Worm (Caenorhabditis elegans) whole organism, L1 larva: ENCODE data around the gene EGAP4.1.

Source experiments
- F16B12.6 ChIP-seq: fragments of 150-350 bp; optimal IDR thresholded peaks from 2 replicates; lab custom pipeline; 2014; ENCODE audit warnings: missing biosample characterization, missing genetic modification characterization
- Y116A8C.19 ChIP-seq: sonication (generic microtip); optimal IDR thresholded peaks from 2 replicates; lab custom pipeline; 2016; ENCODE audit warnings: missing compliant biosample characterization, missing genetic modification characterization, borderline replicate concordance
- aha-1 ChIP-seq: fragments of 150-350 bp; optimal IDR thresholded peaks from 2 replicates; lab custom pipeline; 2014; ENCODE audit warnings: missing biosample characterization, missing genetic modification characterization
- alr-1 ChIP-seq: fragments of 200-800 bp; sonication (Bioruptor generic); optimal IDR thresholded peaks from 2 replicates; lab custom pipeline; 2018; ENCODE audit warnings: borderline replicate concordance, mild to moderate bottlenecking, missing genetic modification characterization, missing compliant biosample characterization
- blmp-1 ChIP-seq: fragments of 150-350 bp; optimal IDR thresholded peaks from 2 replicates; lab custom pipeline; 2014; ENCODE audit warnings: missing biosample characterization, missing genetic modification characterization
- ceh-63 ChIP-seq: fragments of 200-800 bp; sonication (Bioruptor generic); optimal IDR thresholded peaks from 2 replicates; lab custom pipeline; 2018; ENCODE audit warnings: mild to moderate bottlenecking, missing genetic modification characterization, missing compliant biosample characterization
- ceh-8 ChIP-seq: fragments of 200-800 bp; sonication (Bioruptor generic); optimal IDR thresholded peaks from 2 replicates; lab custom pipeline; 2018; ENCODE audit warnings: mild to moderate bottlenecking, missing genetic modification characterization, moderate library complexity, missing compliant biosample characterization
- ceh-88 ChIP-seq: fragments of 200-800 bp; sonication (Bioruptor generic); IDR thresholded peaks from 2 replicates; pipeline ENCODE4 v1.3.6; 2022; ENCODE audit warnings: missing genetic modification characterization, missing compliant biosample characterization
- dpl-1 ChIP-seq, 3 experiments: fragments of 150-350 bp in 2 of 3; sonication (generic microtip) in 1 of 3; optimal IDR thresholded peaks; 2 replicates each; lab custom pipeline; 2014 to 2017; ENCODE audit warnings: missing biosample characterization in 3 of 3, missing genetic modification characterization in 3 of 3, missing genetic modification reagents in 3 of 3
- dsc-1 ChIP-seq: sonication (generic microtip); optimal IDR thresholded peaks from 2 replicates; lab custom pipeline; 2016; ENCODE audit warnings: mild to moderate bottlenecking, missing genetic modification characterization, missing compliant biosample characterization
- efl-1 ChIP-seq, 4 experiments: fragments of 150-350 bp; optimal IDR thresholded peaks in 3 of 4; peaks in 1 of 4; 1 replicate in 1 of 4; 2 replicates in 3 of 4; lab custom pipeline; 2014; ENCODE audit warnings: missing biosample characterization in 2 of 4, missing genetic modification characterization in 2 of 4, missing genetic modification reagents in 2 of 4
- egl-13 ChIP-seq: sonication (generic microtip); optimal IDR thresholded peaks from 2 replicates; lab custom pipeline; 2016; ENCODE audit warnings: missing genotype, missing genetic modification reagents, missing genetic modification characterization, missing compliant biosample characterization
- egl-27 ChIP-seq, 2 experiments: fragments of 150-350 bp in 1 of 2; sonication (generic microtip); optimal IDR thresholded peaks; 3 replicates each; lab custom pipeline; 2017 to 2018; ENCODE audit warnings: missing biosample characterization in 2 of 2, missing genetic modification characterization in 2 of 2, missing genetic modification reagents in 2 of 2
- elt-2 ChIP-seq: sonication (generic microtip); optimal IDR thresholded peaks from 2 replicates; lab custom pipeline; 2016; ENCODE audit warnings: missing genetic modification characterization, mild to moderate bottlenecking, inconsistent platforms, missing compliant biosample characterization, missing genetic modification reagents
- elt-3 ChIP-seq, 6 experiments: fragments of 150-350 bp in 1 of 6; sonication (generic microtip); optimal IDR thresholded peaks; 2 replicates each; lab custom pipeline; 2017 to 2018; ENCODE audit warnings: missing biosample characterization in 6 of 6, missing genetic modification characterization in 6 of 6, inconsistent platforms in 1 of 6
- ets-5 ChIP-seq: fragments of 200-800 bp; sonication (Bioruptor generic); IDR thresholded peaks from 2 replicates; pipeline ENCODE4 v1.3.6; 2022; ENCODE audit warnings: missing genetic modification characterization, missing compliant biosample characterization
- fkh-10 ChIP-seq: sonication (generic microtip); optimal IDR thresholded peaks from 2 replicates; lab custom pipeline; 2017; ENCODE audit warnings: missing biosample characterization, missing genetic modification reagents, missing genetic modification characterization
- hlh-17 ChIP-seq: fragments of 200-800 bp; sonication (Bioruptor generic); optimal IDR thresholded peaks from 2 replicates; lab custom pipeline; 2018; ENCODE audit warnings: missing genetic modification characterization, mild to moderate bottlenecking, missing compliant biosample characterization, moderate library complexity, borderline replicate concordance
- hlh-4 ChIP-seq: sonication (generic microtip); optimal IDR thresholded peaks from 2 replicates; lab custom pipeline; 2016; ENCODE audit warnings: mild to moderate bottlenecking, missing genetic modification characterization, missing compliant biosample characterization
- hpl-2 ChIP-seq: fragments of 150-350 bp; optimal IDR thresholded peaks from 2 replicates; lab custom pipeline; 2014; ENCODE audit warnings: missing biosample characterization, missing genetic modification reagents, missing genetic modification characterization
- lin-13 ChIP-seq: fragments of 150-350 bp; optimal IDR thresholded peaks from 2 replicates; lab custom pipeline; 2014; ENCODE audit warnings: missing biosample characterization, missing genetic modification reagents, missing genetic modification characterization
- lin-14 ChIP-seq: fragments of 200-800 bp; sonication (Bioruptor generic); optimal IDR thresholded peaks from 2 replicates; lab custom pipeline; 2018; ENCODE audit warnings: mild to moderate bottlenecking, missing genetic modification characterization, moderate library complexity, missing compliant biosample characterization
- lin-35 ChIP-seq, 2 experiments: fragments of 150-350 bp; optimal IDR thresholded peaks; 2 replicates each; lab custom pipeline; 2014; ENCODE audit warnings: missing biosample characterization in 2 of 2, missing genetic modification characterization in 2 of 2, missing genetic modification reagents in 2 of 2
- lir-3 ChIP-seq: sonication (generic microtip); optimal IDR thresholded peaks from 2 replicates; lab custom pipeline; 2016; ENCODE audit warnings: mild to moderate bottlenecking, missing genetic modification characterization, moderate library complexity, missing compliant biosample characterization; ENCODE audit not compliant: poor library complexity
- lsy-2 ChIP-seq, 2 experiments: fragments of 150-350 bp; optimal IDR thresholded peaks; 2 replicates each; lab custom pipeline; 2014; ENCODE audit warnings: missing biosample characterization in 2 of 2, missing genetic modification characterization in 2 of 2
- mdl-1 ChIP-seq, 2 experiments: fragments of 150-350 bp; optimal IDR thresholded peaks; 2 replicates each; lab custom pipeline; 2014 to 2017; ENCODE audit warnings: missing biosample characterization in 2 of 2, missing genetic modification characterization in 2 of 2, inconsistent platforms in 1 of 2
- nhr-11 ChIP-seq: fragments of 150-350 bp; optimal IDR thresholded peaks from 2 replicates; lab custom pipeline; 2014; ENCODE audit warnings: missing biosample characterization, missing genetic modification characterization
- nhr-19 ChIP-seq: fragments of 200-800 bp; sonication (Bioruptor generic); conservative IDR thresholded peaks from 2 replicates; pipeline ENCODE4 v1.3.6; 2022; ENCODE audit warnings: missing genetic modification characterization, missing compliant biosample characterization
- nhr-20 ChIP-seq: sonication (generic microtip); optimal IDR thresholded peaks from 2 replicates; lab custom pipeline; 2016; ENCODE audit warnings: mild to moderate bottlenecking, missing genetic modification characterization, missing compliant biosample characterization
- nhr-237 ChIP-seq: fragments of 150-350 bp; optimal IDR thresholded peaks from 2 replicates; lab custom pipeline; 2014; ENCODE audit warnings: missing biosample characterization, missing genetic modification characterization
- nhr-28 ChIP-seq: fragments of 150-350 bp; optimal IDR thresholded peaks from 2 replicates; lab custom pipeline; 2014; ENCODE audit warnings: missing biosample characterization, missing genetic modification characterization
- nhr-47 ChIP-seq: sonication (generic microtip); optimal IDR thresholded peaks from 2 replicates; lab custom pipeline; 2016; ENCODE audit warnings: mild to moderate bottlenecking, missing genetic modification characterization, moderate library complexity, missing compliant biosample characterization
- nhr-71 ChIP-seq: sonication (generic microtip); optimal IDR thresholded peaks from 2 replicates; lab custom pipeline; 2016; ENCODE audit warnings: mild to moderate bottlenecking, missing genetic modification characterization, moderate library complexity, missing compliant biosample characterization
- nhr-76 ChIP-seq: sonication (generic microtip); optimal IDR thresholded peaks from 2 replicates; lab custom pipeline; 2017; ENCODE audit warnings: missing biosample characterization, missing genetic modification characterization
- nhr-77 ChIP-seq: fragments of 150-350 bp; optimal IDR thresholded peaks from 2 replicates; lab custom pipeline; 2014; ENCODE audit warnings: missing biosample characterization, missing genetic modification characterization
- nhr-90 ChIP-seq: sonication (generic microtip); optimal IDR thresholded peaks from 2 replicates; lab custom pipeline; 2016; ENCODE audit warnings: mild to moderate bottlenecking, missing genetic modification characterization, missing compliant biosample characterization; ENCODE audit not compliant: poor library complexity
- pqm-1 ChIP-seq: sonication (generic microtip); optimal IDR thresholded peaks from 3 replicates; lab custom pipeline; 2017; ENCODE audit warnings: missing biosample characterization, missing genetic modification characterization
- skn-1 ChIP-seq: fragments of 150-350 bp; optimal IDR thresholded peaks from 2 replicates; lab custom pipeline; 2014; ENCODE audit warnings: missing biosample characterization, missing genetic modification characterization
- snu-23 ChIP-seq: sonication (generic microtip); optimal IDR thresholded peaks from 2 replicates; lab custom pipeline; 2016; ENCODE audit warnings: missing genetic modification characterization, missing compliant biosample characterization
- sptf-1 ChIP-seq: fragments of 150-350 bp; optimal IDR thresholded peaks from 2 replicates; lab custom pipeline; 2014; ENCODE audit warnings: missing biosample characterization, missing genetic modification characterization
- sup-37 ChIP-seq: fragments of 200-800 bp; sonication (Bioruptor generic); optimal IDR thresholded peaks from 2 replicates; lab custom pipeline; 2018; ENCODE audit warnings: mild to moderate bottlenecking, missing genetic modification characterization, missing compliant biosample characterization
- tbx-2 ChIP-seq: sonication (generic microtip); optimal IDR thresholded peaks from 2 replicates; lab custom pipeline; 2016; ENCODE audit warnings: missing genetic modification characterization, missing compliant biosample characterization
- unc-30 ChIP-seq: sonication (generic microtip); optimal IDR thresholded peaks from 2 replicates; lab custom pipeline; 2017; ENCODE audit warnings: missing biosample characterization, missing genetic modification characterization
- unc-98 ChIP-seq: fragments of 200-800 bp; sonication (Bioruptor generic); IDR thresholded peaks from 2 replicates; pipeline ENCODE4 v1.3.6; 2022; ENCODE audit warnings: missing genetic modification characterization, missing compliant biosample characterization
- xbp-1 ChIP-seq: sonication (generic microtip); optimal IDR thresholded peaks from 2 replicates; lab custom pipeline; 2016; ENCODE audit warnings: missing genetic modification characterization, missing compliant biosample characterization
- ztf-4 ChIP-seq: fragments of 150-350 bp; optimal IDR thresholded peaks from 2 replicates; lab custom pipeline; 2014; ENCODE audit warnings: missing biosample characterization, missing genetic modification characterization

The EGAP4.1 gene

DNA sequence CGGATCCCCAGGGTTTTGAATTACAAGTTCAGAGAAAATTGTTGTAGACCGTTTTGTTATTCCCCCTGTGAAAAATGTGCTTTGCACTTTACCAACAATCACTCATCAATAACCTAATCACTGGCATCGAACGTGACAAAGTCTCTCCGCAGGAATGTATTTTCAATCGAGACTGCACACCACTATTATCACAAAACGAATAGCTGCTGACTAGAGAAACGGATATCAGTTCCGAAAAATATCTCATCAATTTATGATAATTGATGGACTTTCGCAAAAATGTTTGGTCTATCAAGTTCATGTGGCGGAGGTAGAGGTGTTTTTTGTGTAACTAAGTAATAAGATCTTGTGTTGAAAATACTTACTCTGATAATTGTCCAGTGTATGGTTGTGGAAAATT lies 33.9 kb upstream of the EGAP4.1 start:
- no peak for TF ChIP-seq pqm-1 (tag; lab: Kevin White, UChicago)
- no peak for TF ChIP-seq xbp-1 (tag; lab: Kevin White, UChicago)
- no peak for TF ChIP-seq nhr-90 (tag; lab: Kevin White, UChicago)
- TF ChIP-seq blmp-1 (tag; lab: Kevin White, UChicago) = peak; percentile 5
- TF ChIP-seq lin-13 = no peak
- peak; percentile 20 for TF ChIP-seq nhr-71 (tag; lab: Kevin White, UChicago)
- no peak for TF ChIP-seq dsc-1 (tag; lab: Kevin White, UChicago)
- TF ChIP-seq alr-1 (tag; lab: Kevin White, UChicago) = no peak
- no peak for TF ChIP-seq aha-1
- TF ChIP-seq, all 84 proteins: peak for 2

DNA sequence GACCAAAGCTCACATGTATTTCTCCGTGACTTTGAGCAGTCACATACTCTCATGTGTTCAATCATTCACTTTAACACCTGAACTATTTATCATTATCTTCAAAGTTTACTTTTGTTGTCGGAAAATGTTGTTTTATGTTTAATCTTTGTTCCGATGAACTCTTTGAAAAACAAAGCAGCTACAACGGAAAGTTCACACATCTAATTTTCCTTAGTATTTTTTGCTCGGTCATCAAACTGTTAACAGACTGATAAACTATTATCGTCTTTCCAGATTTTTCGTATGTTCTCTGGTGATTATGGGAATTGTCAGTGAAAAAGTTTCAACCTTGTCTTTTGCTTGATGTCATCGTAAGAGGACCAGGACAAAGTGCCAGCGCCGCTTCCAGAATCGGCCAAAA lies 28.8 kb upstream of the EGAP4.1 start:
- no peak for TF ChIP-seq fkh-10 (GFP tag; lab: Kevin White, UChicago)
- no peak for TF ChIP-seq hlh-17 (GFP tag; lab: Kevin White, UChicago)
- TF ChIP-seq nhr-71 (tag; lab: Kevin White, UChicago) = peak; percentile 32
- no peak for TF ChIP-seq F16B12.6 (tag; lab: Kevin White, UChicago)
- TF ChIP-seq elt-2 (tag; lab: Kevin White, UChicago) = peak; percentile 73
- TF ChIP-seq nhr-90 (tag; lab: Kevin White, UChicago) = peak; percentile 7
- TF ChIP-seq, all 84 proteins: peak for 3

DNA sequence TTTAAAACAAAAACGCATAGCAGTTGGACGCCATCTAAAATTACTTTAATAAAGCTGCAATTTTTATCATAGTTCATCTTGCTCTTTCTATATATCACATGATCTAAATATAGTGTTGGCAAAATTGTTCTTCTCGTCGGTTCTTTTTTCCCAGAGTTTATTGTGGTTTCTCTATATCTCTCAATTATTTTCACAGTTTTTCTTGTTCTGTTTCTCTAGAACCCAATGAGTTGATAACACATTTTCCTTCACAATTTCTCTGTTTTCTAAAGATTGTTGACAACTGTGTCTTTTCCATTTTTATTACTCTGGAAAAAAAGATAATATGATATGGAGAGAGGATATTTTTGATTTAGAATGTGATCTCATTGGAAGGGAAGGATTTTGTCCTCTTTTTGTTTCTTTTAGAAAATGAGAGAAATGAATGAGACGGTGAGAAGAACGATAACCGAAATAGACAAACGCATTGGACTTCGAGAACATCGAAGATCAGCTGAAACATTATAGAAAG lies 27.1 kb upstream of the EGAP4.1 start:
- TF ChIP-seq ets-5 (GFP tag; lab: Robert Waterston, UW) = no peak
- TF ChIP-seq nhr-11 (tag; lab: Kevin White, UChicago) = no peak
- TF ChIP-seq sptf-1 (tag; lab: Kevin White, UChicago) = no peak
- TF ChIP-seq nhr-19 = no peak
- no peak for TF ChIP-seq mdl-1 (tag; optimal IDR thresholded peaks at IDR 0.05; lab: Kevin White, UChicago)
- TF ChIP-seq hpl-2 (GFP tag; lab: Kevin White, UChicago) = no peak
- TF ChIP-seq Y116A8C.19 (tag; lab: Kevin White, UChicago) = no peak
- TF ChIP-seq skn-1 = no peak
- no peak for TF ChIP-seq efl-1 (optimal IDR thresholded peaks at IDR 0.05; lab: Kevin White, UChicago)
- TF ChIP-seq efl-1 (GFP tag; optimal IDR thresholded peaks at IDR 0.05 in 1 of 2; lab: Kevin White, UChicago) = peak in 1 of 2 experiments; percentile 71
- TF ChIP-seq fkh-10 (GFP tag; lab: Kevin White, UChicago) = no peak
- no peak for TF ChIP-seq egl-13
- no peak for TF ChIP-seq egl-27 (tag; optimal IDR thresholded peaks at IDR 0.05; lab: Kevin White, UChicago)
- TF ChIP-seq ceh-8 (GFP tag; lab: Kevin White, UChicago) = no peak
- TF ChIP-seq nhr-76 (tag; lab: Kevin White, UChicago) = no peak
- TF ChIP-seq snu-23 (GFP tag; lab: Kevin White, UChicago) = peak; percentile 14
- no peak for TF ChIP-seq unc-98 (GFP tag; lab: Robert Waterston, UW)
- peak in 2 of 6 experiments; percentile 48 to 88 for TF ChIP-seq elt-3 (tag; optimal IDR thresholded peaks at IDR 0.05; lab: Kevin White, UChicago)
- peak; percentile 62 for TF ChIP-seq nhr-20 (tag; lab: Kevin White, UChicago)
- TF ChIP-seq sup-37 (GFP tag; lab: Kevin White, UChicago) = no peak
- no peak for TF ChIP-seq hlh-4
- no peak for TF ChIP-seq nhr-237 (tag; lab: Kevin White, UChicago)
- no peak for TF ChIP-seq tbx-2 (tag; lab: Kevin White, UChicago)
- TF ChIP-seq ceh-63 = no peak
- peak in 1 of 2 experiments; percentile 56 for TF ChIP-seq lsy-2 (tag; optimal IDR thresholded peaks at IDR 0.05; lab: Kevin White, UChicago)
- peak in 1 of 2 experiments; percentile 21 for TF ChIP-seq lin-35 (GFP tag; optimal IDR thresholded peaks at IDR 0.05; lab: Kevin White, UChicago)
- peak; percentile 40 for TF ChIP-seq blmp-1 (tag; lab: Kevin White, UChicago)
- no peak for TF ChIP-seq nhr-77
- TF ChIP-seq hlh-17 (GFP tag; lab: Kevin White, UChicago) = no peak
- peak; percentile 51 for TF ChIP-seq lin-14 (GFP tag; lab: Kevin White, UChicago)
- no peak for TF ChIP-seq unc-30
- TF ChIP-seq ceh-88 = no peak
- TF ChIP-seq nhr-71 (tag; lab: Kevin White, UChicago) = peak; percentile 32
- no peak for TF ChIP-seq ztf-4 (tag; lab: Kevin White, UChicago)
- no peak for TF ChIP-seq nhr-28
- TF ChIP-seq lir-3 (tag; lab: Kevin White, UChicago) = no peak
- TF ChIP-seq nhr-47 = no peak
- no peak for TF ChIP-seq dpl-1 (GFP tag; optimal IDR thresholded peaks at IDR 0.05; lab: Kevin White, UChicago)
